Worm (Caenorhabditis elegans) whole organism, early embryonic: ENCODE data around the gene sek-4.

Experiments
- B0310.2 ChIP-seq: sonication (generic microtip); optimal IDR thresholded peaks from 2 replicates; lab custom pipeline; 2016; ENCODE audit warnings: mild to moderate bottlenecking, missing genetic modification characterization, missing compliant biosample characterization
- F13C5.2 ChIP-seq: sonication (generic microtip); optimal IDR thresholded peaks from 2 replicates; lab custom pipeline; 2017; ENCODE audit warnings: mild to moderate bottlenecking, missing genetic modification characterization, inconsistent platforms, missing compliant biosample characterization
- aly-1 ChIP-seq: sonication (generic microtip); optimal IDR thresholded peaks from 2 replicates; lab custom pipeline; 2016; ENCODE audit warnings: missing genetic modification characterization, missing compliant biosample characterization
- ama-1 ChIP-seq: fragments of 150-350 bp; optimal IDR thresholded peaks from 2 replicates; lab custom pipeline; 2014
- ceh-13 ChIP-seq: fragments of 200-800 bp; sonication (Bioruptor generic); optimal IDR thresholded peaks from 2 replicates; lab custom pipeline; 2018; ENCODE audit warnings: mild to moderate bottlenecking, missing genetic modification characterization, missing compliant biosample characterization
- ceh-36 ChIP-seq: sonication (generic microtip); optimal IDR thresholded peaks from 2 replicates; lab custom pipeline; 2016; ENCODE audit warnings: missing genetic modification characterization, inconsistent platforms, missing compliant biosample characterization
- ets-7 ChIP-seq: sonication (generic microtip); optimal IDR thresholded peaks from 2 replicates; lab custom pipeline; 2016; ENCODE audit warnings: missing genotype, missing genetic modification characterization, missing compliant biosample characterization
- flt-1 ChIP-seq: fragments of 200-800 bp; sonication (Bioruptor generic); IDR thresholded peaks from 2 replicates; pipeline ENCODE4 v1.3.6; 2022; ENCODE audit warnings: missing genetic modification characterization, missing compliant biosample characterization
- hmbx-1 ChIP-seq: sonication (generic microtip); optimal IDR thresholded peaks from 2 replicates; lab custom pipeline; 2016; ENCODE audit warnings: mild to moderate bottlenecking, missing genetic modification characterization, missing compliant biosample characterization
- hmg-4 ChIP-seq: fragments of 200-800 bp; sonication (Bioruptor generic); optimal IDR thresholded peaks from 2 replicates; lab custom pipeline; 2018; ENCODE audit warnings: mild to moderate bottlenecking, missing genetic modification characterization, missing compliant biosample characterization
- hnd-1 ChIP-seq: sonication (generic microtip); optimal IDR thresholded peaks from 2 replicates; lab custom pipeline; 2016; ENCODE audit warnings: missing genetic modification characterization, missing compliant biosample characterization
- pes-1 ChIP-seq: fragments of 200-800 bp; sonication (Bioruptor generic); IDR thresholded peaks from 2 replicates; pipeline ENCODE4 v1.3.6; 2022; ENCODE audit warnings: missing genetic modification reagents, missing genetic modification characterization, missing compliant biosample characterization
- scrt-1 ChIP-seq: fragments of 200-800 bp; sonication (Bioruptor generic); IDR thresholded peaks from 2 replicates; pipeline ENCODE4 v1.3.6; 2022; ENCODE audit warnings: missing genetic modification characterization, missing compliant biosample characterization
- sea-1 ChIP-seq: fragments of 200-800 bp; sonication (Bioruptor generic); conservative IDR thresholded peaks from 2 replicates; pipeline ENCODE4 v1.3.6; 2022; ENCODE audit warnings: missing genetic modification characterization, missing compliant biosample characterization
- tbx-11 ChIP-seq: fragments of 200-800 bp; sonication (Bioruptor generic); IDR thresholded peaks from 2 replicates; pipeline ENCODE4 v1.3.6; 2022; ENCODE audit warnings: missing genetic modification characterization, missing compliant biosample characterization
- tbx-37 ChIP-seq: fragments of 200-800 bp; sonication (Bioruptor generic); conservative IDR thresholded peaks from 2 replicates; pipeline ENCODE4 v1.3.6; 2022; ENCODE audit warnings: missing genetic modification reagents, missing genetic modification characterization, missing compliant biosample characterization
- tra-4 ChIP-seq: sonication (generic microtip); optimal IDR thresholded peaks from 2 replicates; lab custom pipeline; 2017; ENCODE audit warnings: missing genetic modification characterization, missing compliant biosample characterization

sek-4 gene

ce11 chrX:5374742-5375141 is at the start of gene sek-4:
Gene sek-4 (plus strand): TSS chrX:5375059.
- no peak for TF ChIP-seq pes-1 (GFP tag; lab: Robert Waterston, UW)
- no peak for TF ChIP-seq tbx-37 (GFP tag; lab: Robert Waterston, UW)
- no peak for TF ChIP-seq sea-1 (GFP tag; lab: Robert Waterston, UW)
- TF ChIP-seq aly-1: no peak
- no peak for TF ChIP-seq tra-4
- no peak for TF ChIP-seq ceh-36 (tag; lab: Kevin White, UChicago)
- no peak for TF ChIP-seq B0310.2
- no peak for TF ChIP-seq scrt-1 (GFP tag; lab: Robert Waterston, UW)
- TF ChIP-seq tbx-11 (GFP tag; lab: Robert Waterston, UW): no peak
- no peak for TF ChIP-seq hmg-4 (GFP tag; lab: Kevin White, UChicago)
- no peak for TF ChIP-seq flt-1 (GFP tag; lab: Robert Waterston, UW)
- TF ChIP-seq ceh-13: no peak
- no peak for TF ChIP-seq ets-7 (tag; lab: Kevin White, UChicago)
- TF ChIP-seq hmbx-1 (tag; lab: Kevin White, UChicago): no peak
- TF ChIP-seq hnd-1 (tag; lab: Kevin White, UChicago): no peak
- no peak for TF ChIP-seq F13C5.2 (tag; lab: Kevin White, UChicago)

- TF ChIP-seq ceh-36 (tag; lab: Kevin White, UChicago) (no peak), sea-1 (GFP tag; lab: Robert Waterston, UW) (no peak), ama-1 (no peak), tra-4 (no peak), F13C5.2 (tag; lab: Kevin White, UChicago) (no peak), tbx-37 (GFP tag; lab: Robert Waterston, UW) (no peak), hmbx-1 (tag; lab: Kevin White, UChicago) (no peak)
These were observed 45.6 kb upstream of the sek-4 start, which contains the start of gene C26B9.5 for ce11 chrX:5329236-5329635. Gene C26B9.5 (plus strand): TSS chrX:5329479.

ce11 chrX:5330765-5331164 is 44.1 kb upstream of the sek-4 start:
- no peak for TF ChIP-seq aly-1
- no peak for TF ChIP-seq scrt-1 (GFP tag; lab: Robert Waterston, UW)
- no peak for TF ChIP-seq tbx-11 (GFP tag; lab: Robert Waterston, UW)
- no peak for TF ChIP-seq tbx-37 (GFP tag; lab: Robert Waterston, UW)
- TF ChIP-seq ceh-13: no peak
- TF ChIP-seq ama-1: no peak
- no peak for TF ChIP-seq hmbx-1 (tag; lab: Kevin White, UChicago)

- TF ChIP-seq ets-7 (tag; lab: Kevin White, UChicago) (no peak), flt-1 (GFP tag; lab: Robert Waterston, UW) (no peak), sea-1 (GFP tag; lab: Robert Waterston, UW) (no peak), pes-1 (GFP tag; lab: Robert Waterston, UW) (no peak), ceh-36 (tag; lab: Kevin White, UChicago) (no peak), ama-1 (no peak), B0310.2 (no peak), scrt-1 (GFP tag; lab: Robert Waterston, UW) (no peak), F13C5.2 (tag; lab: Kevin White, UChicago) (no peak), tbx-11 (GFP tag; lab: Robert Waterston, UW) (no peak), hnd-1 (tag; lab: Kevin White, UChicago) (no peak), tra-4 (no peak), ceh-13 (no peak), hmbx-1 (tag; lab: Kevin White, UChicago) (no peak), hmg-4 (GFP tag; lab: Kevin White, UChicago) (no peak), aly-1 (no peak), tbx-37 (GFP tag; lab: Robert Waterston, UW) (no peak)
These were observed 39.5 kb upstream of the sek-4 start, which contains the start of gene C26B9.6 for ce11 chrX:5335368-5335767. Gene C26B9.6 (minus strand): TSS chrX:5335468.

ce11 chrX:5336498-5336897 is 38.4 kb upstream of the sek-4 start:
- TF ChIP-seq ama-1 (no peak), ceh-36 (tag; lab: Kevin White, UChicago) (no peak), hmbx-1 (tag; lab: Kevin White, UChicago) (no peak), ets-7 (tag; lab: Kevin White, UChicago) (no peak), tbx-11 (GFP tag; lab: Robert Waterston, UW) (no peak), pes-1 (GFP tag; lab: Robert Waterston, UW) (no peak), B0310.2 (no peak), hnd-1 (tag; lab: Kevin White, UChicago) (no peak), F13C5.2 (tag; lab: Kevin White, UChicago) (peak; percentile 49), hmg-4 (GFP tag; lab: Kevin White, UChicago) (peak; percentile 76)

DNA sequence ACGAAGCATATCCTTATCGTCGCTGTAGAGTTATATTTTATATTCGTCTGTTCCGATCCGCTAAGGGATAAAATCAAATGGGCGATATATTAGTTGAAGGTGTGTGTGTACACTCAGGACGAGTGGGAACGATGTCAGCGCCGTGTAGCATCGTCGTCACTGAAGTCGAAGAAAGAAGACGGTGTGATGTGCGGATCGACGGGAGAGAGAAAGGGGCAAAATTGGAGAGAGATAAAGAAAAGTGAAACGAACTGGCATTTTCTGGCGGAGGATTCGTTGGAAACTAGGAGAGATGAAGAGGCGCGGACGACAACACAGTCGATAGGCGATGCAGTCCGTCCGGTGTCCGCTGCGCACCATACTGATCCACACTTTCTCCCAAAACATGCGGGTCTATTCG is 36.9 kb upstream of the sek-4 start, which contains the start of gene C26B9.3:
Gene C26B9.3, plus strand, starts transcription at position 343 of the 400 bp plus-strand sequence.
- TF ChIP-seq hmbx-1 (tag; lab: Kevin White, UChicago): no peak
- no peak for TF ChIP-seq ets-7 (tag; lab: Kevin White, UChicago)
- no peak for TF ChIP-seq aly-1
- TF ChIP-seq B0310.2: no peak

- no peak for TF ChIP-seq hmg-4 (GFP tag; lab: Kevin White, UChicago)
- TF ChIP-seq F13C5.2 (tag; lab: Kevin White, UChicago): no peak
- TF ChIP-seq pes-1 (GFP tag; lab: Robert Waterston, UW): no peak
- TF ChIP-seq hnd-1 (tag; lab: Kevin White, UChicago): no peak
- no peak for TF ChIP-seq hmbx-1 (tag; lab: Kevin White, UChicago)
- TF ChIP-seq ets-7 (tag; lab: Kevin White, UChicago): no peak
- no peak for TF ChIP-seq sea-1 (GFP tag; lab: Robert Waterston, UW)
- TF ChIP-seq B0310.2: no peak
- TF ChIP-seq ceh-36 (tag; lab: Kevin White, UChicago): no peak
- no peak for TF ChIP-seq tbx-37 (GFP tag; lab: Robert Waterston, UW)
- no peak for TF ChIP-seq ama-1
- TF ChIP-seq aly-1: no peak
- TF ChIP-seq flt-1 (GFP tag; lab: Robert Waterston, UW): no peak
These were observed 35.5 kb upstream of the sek-4 start for ce11 chrX:5339357-5339756.

- TF ChIP-seq ceh-36 (tag; lab: Kevin White, UChicago) (no peak), pes-1 (GFP tag; lab: Robert Waterston, UW) (no peak), hmg-4 (GFP tag; lab: Kevin White, UChicago) (no peak), sea-1 (GFP tag; lab: Robert Waterston, UW) (no peak)
These were observed 35.0 kb upstream of the sek-4 start, which contains the start of gene C26B9.2 for ce11 chrX:5339889-5340288. Gene C26B9.2 (plus strand): TSS chrX:5340189.
